Fruit fly (Drosophila melanogaster) whole organism, prepupa: ENCODE results near the gene CG11350.
A peak's percentile ranks its signal among the peaks of the same experiment; 100 is the strongest.

Source experiments
- Blimp-1 ChIP-seq: fragments of 200-800 bp; sonication (Bioruptor generic); optimal IDR thresholded peaks from 3 replicates; lab custom pipeline; 2017; ENCODE audit warnings: missing biosample characterization, missing genetic modification characterization, mild to moderate bottlenecking, moderate library complexity, missing genetic modification reagents
- CG10631 ChIP-seq: fragments of 200-800 bp; sonication (Bioruptor generic); optimal IDR thresholded peaks from 2 replicates; lab custom pipeline; 2016; ENCODE audit warnings: missing biosample characterization, missing genetic modification characterization
- CG10669 ChIP-seq: fragments of 200-800 bp; sonication (Bioruptor generic); optimal IDR thresholded peaks from 3 replicates; lab custom pipeline; 2018; ENCODE audit warnings: missing biosample characterization, mild to moderate bottlenecking, missing genetic modification characterization, moderate library complexity
- CG11762 ChIP-seq: fragments of 200-800 bp; sonication (Bioruptor generic); optimal IDR thresholded peaks from 3 replicates; lab custom pipeline; 2016; ENCODE audit warnings: missing biosample characterization, missing genetic modification characterization; ENCODE audit not compliant: insufficient read depth
- CG11902 ChIP-seq: fragments of 200-800 bp; sonication (Bioruptor generic); optimal IDR thresholded peaks from 3 replicates; lab custom pipeline; 2016; ENCODE audit warnings: missing biosample characterization, missing genetic modification characterization
- CG15336 ChIP-seq: fragments of 200-800 bp; sonication (Bioruptor generic); IDR thresholded peaks from 2 replicates; pipeline ENCODE4 v1.3.6; 2022; ENCODE audit warnings: missing biosample characterization, missing genetic modification characterization
- CG1621 ChIP-seq: fragments of 200-800 bp; sonication (Bioruptor generic); optimal IDR thresholded peaks from 3 replicates; lab custom pipeline; 2018; ENCODE audit warnings: missing biosample characterization, mild to moderate bottlenecking, missing genetic modification characterization
- CG3032 ChIP-seq: fragments of 200-800 bp; optimal IDR thresholded peaks from 2 replicates; lab custom pipeline; 2019; ENCODE audit warnings: missing biosample characterization, mild to moderate bottlenecking, missing genetic modification characterization, moderate library complexity
- CG31627 ChIP-seq: fragments of 200-800 bp; sonication (Bioruptor generic); optimal IDR thresholded peaks from 3 replicates; lab custom pipeline; 2016; ENCODE audit warnings: missing biosample characterization, missing genetic modification characterization
- CG34406 ChIP-seq: fragments of 200-800 bp; sonication (Bioruptor generic); optimal IDR thresholded peaks from 3 replicates; lab custom pipeline; 2016; ENCODE audit warnings: missing biosample characterization, missing genetic modification characterization
- CG3919 ChIP-seq: fragments of 200-800 bp; sonication (Bioruptor generic); optimal IDR thresholded peaks from 3 replicates; lab custom pipeline; 2016; ENCODE audit warnings: missing biosample characterization, missing genetic modification characterization
- CG6163 ChIP-seq: fragments of 200-800 bp; sonication (Bioruptor generic); IDR thresholded peaks from 3 replicates; pipeline ENCODE4 v1.3.6; 2022; ENCODE audit warnings: missing biosample characterization, missing genetic modification characterization
- CG6276 ChIP-seq: fragments of 200-800 bp; sonication (Bioruptor generic); optimal IDR thresholded peaks from 2 replicates; lab custom pipeline; 2017; ENCODE audit warnings: missing biosample characterization, mild to moderate bottlenecking, missing genetic modification characterization
- CG6792 ChIP-seq: fragments of 200-800 bp; sonication (Bioruptor generic); optimal IDR thresholded peaks from 3 replicates; lab custom pipeline; 2016; ENCODE audit warnings: missing biosample characterization, missing genetic modification characterization
- CG6854 ChIP-seq: fragments of 200-800 bp; sonication (Bioruptor generic); optimal IDR thresholded peaks from 2 replicates; lab custom pipeline; 2017; ENCODE audit warnings: missing biosample characterization, mild to moderate bottlenecking, missing genetic modification characterization
- CG7368 ChIP-seq: fragments of 200-800 bp; sonication (Bioruptor generic); optimal IDR thresholded peaks from 3 replicates; lab custom pipeline; 2016; ENCODE audit warnings: missing biosample characterization, missing genetic modification characterization
- CG8119 ChIP-seq: fragments of 200-800 bp; sonication (Bioruptor generic); IDR thresholded peaks from 3 replicates; pipeline ENCODE4 v1.3.6; 2022; ENCODE audit warnings: missing biosample characterization, missing genetic modification characterization
- CG8632 ChIP-seq: fragments of 200-800 bp; sonication (Bioruptor generic); optimal IDR thresholded peaks from 3 replicates; lab custom pipeline; 2016; ENCODE audit warnings: missing biosample characterization, missing genetic modification characterization
- Eip93F ChIP-seq: fragments of 200-800 bp; sonication (Bioruptor generic); optimal IDR thresholded peaks from 2 replicates; lab custom pipeline; 2016; ENCODE audit warnings: missing biosample characterization, mild to moderate bottlenecking, missing genetic modification characterization
- Ets96B ChIP-seq: fragments of 200-800 bp; optimal IDR thresholded peaks from 2 replicates; lab custom pipeline; 2019; ENCODE audit warnings: missing biosample characterization, mild to moderate bottlenecking, missing genetic modification characterization, moderate library complexity
- Gug ChIP-seq: fragments of 200-800 bp; sonication (Bioruptor generic); IDR thresholded peaks from 2 replicates; pipeline ENCODE4 v1.3.6; 2022; ENCODE audit warnings: missing biosample characterization, missing genetic modification characterization
- Hr38 ChIP-seq: sonication (Bioruptor generic); optimal IDR thresholded peaks from 2 replicates; lab custom pipeline; 2016; ENCODE audit warnings: missing biosample characterization, missing genetic modification characterization
- Hr4 ChIP-seq: fragments of 200-800 bp; sonication (Bioruptor generic); optimal IDR thresholded peaks from 3 replicates; lab custom pipeline; 2016; ENCODE audit warnings: missing biosample characterization, missing genetic modification characterization
- Met ChIP-seq: fragments of 200-800 bp; sonication (Bioruptor generic); optimal IDR thresholded peaks from 3 replicates; lab custom pipeline; 2016; ENCODE audit warnings: missing biosample characterization, missing genetic modification characterization
- OdsH ChIP-seq: fragments of 200-800 bp; sonication (Bioruptor generic); optimal IDR thresholded peaks from 3 replicates; lab custom pipeline; 2016; ENCODE audit warnings: missing biosample characterization, missing genetic modification characterization
- Smox ChIP-seq: fragments of 200-800 bp; sonication (Bioruptor generic); optimal IDR thresholded peaks from 3 replicates; lab custom pipeline; 2016; ENCODE audit warnings: missing biosample characterization, missing genetic modification characterization
- Sox102F ChIP-seq: fragments of 200-800 bp; sonication (Bioruptor generic); optimal IDR thresholded peaks from 2 replicates; lab custom pipeline; 2016; ENCODE audit warnings: missing biosample characterization, mild to moderate bottlenecking, missing genetic modification characterization
- Sox14 ChIP-seq: fragments of 200-800 bp; sonication (Bioruptor generic); optimal IDR thresholded peaks from 3 replicates; lab custom pipeline; 2016; ENCODE audit warnings: missing biosample characterization, missing genetic modification characterization
- Sox15 ChIP-seq: fragments of 200-800 bp; sonication (Bioruptor generic); optimal IDR thresholded peaks from 3 replicates; lab custom pipeline; 2016; ENCODE audit warnings: missing biosample characterization, missing genetic modification characterization
- achi ChIP-seq: fragments of 200-800 bp; sonication (Bioruptor generic); optimal IDR thresholded peaks from 3 replicates; lab custom pipeline; 2016; ENCODE audit warnings: missing biosample characterization, missing genetic modification characterization
- acj6 ChIP-seq: fragments of 200-800 bp; sonication (Bioruptor generic); optimal IDR thresholded peaks from 3 replicates; lab custom pipeline; 2016; ENCODE audit warnings: missing biosample characterization, missing genetic modification characterization
- cyc ChIP-seq: fragments of 200-800 bp; sonication (Bioruptor generic); optimal IDR thresholded peaks from 3 replicates; lab custom pipeline; 2016; ENCODE audit warnings: missing biosample characterization, missing genetic modification characterization
- dac ChIP-seq: fragments of 200-800 bp; sonication (Bioruptor generic); optimal IDR thresholded peaks from 2 replicates; lab custom pipeline; 2017; ENCODE audit warnings: missing biosample characterization, mild to moderate bottlenecking, missing genetic modification characterization
- eg ChIP-seq: fragments of 200-800 bp; sonication (Bioruptor generic); IDR thresholded peaks from 3 replicates; pipeline ENCODE4 v1.3.6; 2022; ENCODE audit warnings: missing biosample characterization, missing genetic modification characterization
- esn ChIP-seq: fragments of 200-800 bp; sonication (Bioruptor generic); optimal IDR thresholded peaks from 2 replicates; lab custom pipeline; 2016; ENCODE audit warnings: missing biosample characterization, mild to moderate bottlenecking, missing genetic modification characterization, moderate library complexity
- fd59A ChIP-seq: fragments of 200-800 bp; sonication (Bioruptor generic); optimal IDR thresholded peaks from 2 replicates; lab custom pipeline; 2017; ENCODE audit warnings: missing biosample characterization, mild to moderate bottlenecking, missing genetic modification characterization, missing genetic modification reagents
- fd85E ChIP-seq: fragments of 200-800 bp; sonication (Bioruptor generic); optimal IDR thresholded peaks from 3 replicates; lab custom pipeline; 2016; ENCODE audit warnings: missing biosample characterization, missing genetic modification characterization
- fkh ChIP-seq: fragments of 200-800 bp; sonication (Bioruptor generic); optimal IDR thresholded peaks from 3 replicates; lab custom pipeline; 2017; ENCODE audit warnings: missing biosample characterization, mild to moderate bottlenecking, missing genetic modification characterization, moderate library complexity
- lz ChIP-seq: fragments of 200-800 bp; sonication (Bioruptor generic); optimal IDR thresholded peaks from 3 replicates; lab custom pipeline; 2016; ENCODE audit warnings: missing biosample characterization, missing genetic modification characterization
- net ChIP-seq: fragments of 200-800 bp; sonication (Bioruptor generic); optimal IDR thresholded peaks from 3 replicates; lab custom pipeline; 2016; ENCODE audit warnings: missing biosample characterization, missing genetic modification characterization
- pdm3 ChIP-seq: fragments of 200-800 bp; sonication (Bioruptor generic); optimal IDR thresholded peaks from 3 replicates; lab custom pipeline; 2016; ENCODE audit warnings: missing biosample characterization, missing genetic modification characterization
- salr ChIP-seq, 2 experiments: fragments of 200-800 bp; sonication (Bioruptor generic); optimal IDR thresholded peaks; 3 replicates each; lab custom pipeline; 2016 to 2018; ENCODE audit warnings: missing biosample characterization in 2 of 2, missing genetic modification characterization in 2 of 2, mild to moderate bottlenecking in 1 of 2
- spab ChIP-seq: fragments of 200-800 bp; sonication (Bioruptor generic); optimal IDR thresholded peaks from 2 replicates; lab custom pipeline; 2017; ENCODE audit warnings: missing biosample characterization, mild to moderate bottlenecking, missing genetic modification characterization, missing genetic modification reagents
- svp ChIP-seq: fragments of 200-800 bp; sonication (Bioruptor generic); peaks from one replicate; lab custom pipeline; 2016; ENCODE audit warnings: missing biosample characterization, missing genetic modification characterization
- topi ChIP-seq: fragments of 200-800 bp; sonication (Bioruptor generic); optimal IDR thresholded peaks from 3 replicates; lab custom pipeline; 2016; ENCODE audit warnings: missing biosample characterization, missing genetic modification characterization
- vri ChIP-seq: fragments of 200-800 bp; sonication (Bioruptor generic); optimal IDR thresholded peaks from 3 replicates; lab custom pipeline; 2016; ENCODE audit warnings: missing biosample characterization, mild to moderate bottlenecking, missing genetic modification characterization

CG11350 gene

dm6 chr3L:4471449-4471848 lies 11.2 kb upstream of the CG11350 start, which contains the start of gene CG32248:
Gene CG32248 (plus strand): TSS chr3L:4471749.
- TF ChIP-seq CG8119 (no peak), fd85E (GFP tag; lab: Kevin White, UChicago) (no peak), CG11902 (GFP tag; lab: Kevin White, UChicago) (no peak), CG3032 (tag; lab: Kevin White, UChicago) (no peak), lz (GFP tag; lab: Kevin White, UChicago) (no peak), dac (GFP tag; lab: Kevin White, UChicago) (no peak), Sox15 (no peak), fkh (no peak), CG1621 (tag; lab: Kevin White, UChicago) (no peak)

dm6 chr3L:4472768-4473167 lies 9.8 kb upstream of the CG11350 start, which contains the start of gene CG11349:
Gene CG11349 (plus strand): TSS chr3L:4473068.
- TF ChIP-seq Smox (GFP tag; lab: Kevin White, UChicago): no peak
- TF ChIP-seq salr (GFP tag; optimal IDR thresholded peaks at IDR 0.05; lab: Kevin White, UChicago): no peak
- TF ChIP-seq Gug: no peak
- TF ChIP-seq OdsH (GFP tag; lab: Kevin White, UChicago): no peak
- TF ChIP-seq Hr38: no peak
- no peak for TF ChIP-seq net (GFP tag; lab: Kevin White, UChicago)

DNA sequence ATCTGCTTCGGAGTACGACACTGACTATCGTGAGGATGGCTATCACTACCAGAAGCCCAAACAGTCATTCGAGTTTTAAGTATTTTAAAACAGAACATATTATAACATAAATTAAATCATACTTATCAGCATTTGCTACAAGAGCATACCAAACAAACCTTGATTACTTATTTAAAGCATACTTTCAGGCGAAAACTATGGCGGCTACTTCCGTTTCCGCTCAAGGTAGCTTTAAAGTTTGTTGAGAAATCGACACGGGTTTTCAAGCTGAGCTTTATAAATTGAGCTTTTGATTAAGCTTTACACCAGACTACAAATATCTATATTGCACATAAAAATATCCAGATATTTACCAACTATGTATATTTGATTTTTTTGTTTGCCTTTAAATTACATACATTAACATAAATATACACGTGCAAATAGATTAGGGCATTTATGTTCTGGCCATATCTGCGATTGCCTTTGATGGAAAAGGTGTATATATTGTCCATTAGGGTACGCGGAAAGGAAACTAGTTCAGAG lies 7.6 kb upstream of the CG11350 start:
- TF ChIP-seq CG1621 (tag; lab: Kevin White, UChicago): no peak
- peak; percentile 17 for TF ChIP-seq Smox (GFP tag; lab: Kevin White, UChicago)
- TF ChIP-seq Eip93F (GFP tag; lab: Kevin White, UChicago): no peak
- peak; percentile 83 for TF ChIP-seq eg (GFP tag; lab: Robert Waterston, UW)
- peak; percentile 28 for TF ChIP-seq acj6 (GFP tag; lab: Kevin White, UChicago)
- no peak for TF ChIP-seq Gug
- TF ChIP-seq achi (GFP tag; lab: Kevin White, UChicago): peak; percentile 52
- TF ChIP-seq fkh: no peak
- TF ChIP-seq CG8632 (GFP tag; lab: Kevin White, UChicago): peak; percentile 47
- peak; percentile 37 for TF ChIP-seq Met (GFP tag; lab: Kevin White, UChicago)
- TF ChIP-seq CG10669: peak; percentile 48
- no peak for TF ChIP-seq Ets96B (tag; lab: Kevin White, UChicago)
- no peak for TF ChIP-seq Sox14 (GFP tag; lab: Kevin White, UChicago)
- TF ChIP-seq cyc (GFP tag; lab: Kevin White, UChicago): peak; percentile 2
- peak; percentile 26 for TF ChIP-seq CG11762 (GFP tag; lab: Kevin White, UChicago)
- TF ChIP-seq fd85E (GFP tag; lab: Kevin White, UChicago): no peak
- peak; percentile 28 for TF ChIP-seq CG6276 (GFP tag; lab: Kevin White, UChicago)
- TF ChIP-seq net (GFP tag; lab: Kevin White, UChicago): peak; percentile 71
- TF ChIP-seq CG3919 (GFP tag; lab: Kevin White, UChicago): peak; percentile 71
- TF ChIP-seq svp: peak; percentile 51
- TF ChIP-seq CG6854 (GFP tag; lab: Kevin White, UChicago): no peak
- TF ChIP-seq CG10631 (GFP tag; lab: Kevin White, UChicago): no peak
- TF ChIP-seq CG8119: peak; percentile 23; the same call in 1 of the 3 replicates
- TF ChIP-seq vri (GFP tag; lab: Kevin White, UChicago): peak; percentile 4
- no peak for TF ChIP-seq Blimp-1 (GFP tag; lab: Kevin White, UChicago)
- TF ChIP-seq CG6792: peak; percentile 6
- TF ChIP-seq CG3032 (tag; lab: Kevin White, UChicago): no peak
- peak; percentile 61 for TF ChIP-seq Hr4 (GFP tag; lab: Kevin White, UChicago)
- no peak for TF ChIP-seq esn (GFP tag; lab: Kevin White, UChicago)
- peak; percentile 3 for TF ChIP-seq fd59A (GFP tag; lab: Kevin White, UChicago)
- peak; percentile 48; the same call in 1 of the 2 replicates for TF ChIP-seq CG15336
- peak; percentile 36 for TF ChIP-seq CG7368 (GFP tag; lab: Kevin White, UChicago)
- peak; percentile 23 for TF ChIP-seq lz (GFP tag; lab: Kevin White, UChicago)
- TF ChIP-seq CG6163: peak; percentile 82
- TF ChIP-seq Sox102F (GFP tag; lab: Kevin White, UChicago): peak; percentile 16
- TF ChIP-seq salr (GFP tag; optimal IDR thresholded peaks at IDR 0.05; lab: Kevin White, UChicago): peak in 1 of 2 experiments; percentile 35
- TF ChIP-seq topi (GFP tag; lab: Kevin White, UChicago): peak; percentile 19
- peak; percentile 46 for TF ChIP-seq dac (GFP tag; lab: Kevin White, UChicago)
- TF ChIP-seq spab (GFP tag; lab: Kevin White, UChicago): peak; percentile 11
- TF ChIP-seq pdm3 (GFP tag; lab: Kevin White, UChicago): peak; percentile 60
- peak; percentile 50 for TF ChIP-seq OdsH (GFP tag; lab: Kevin White, UChicago)
- TF ChIP-seq CG34406 (GFP tag; lab: Kevin White, UChicago): peak; percentile 49
- TF ChIP-seq CG31627 (GFP tag; lab: Kevin White, UChicago): no peak
- TF ChIP-seq CG11902 (GFP tag; lab: Kevin White, UChicago): no peak
